Worm (Caenorhabditis elegans) whole organism, L4 larva: Measurements from ENCODE around the gene T27E7.9.

ENCODE experiments used
- Y5F2A.4 ChIP-seq: fragments of 200-800 bp; sonication (Bioruptor generic); optimal IDR thresholded peaks from 2 replicates; lab custom pipeline; 2018; ENCODE audit warnings: mild to moderate bottlenecking, missing genetic modification characterization, missing compliant biosample characterization
- fos-1 ChIP-seq: fragments of 150-350 bp; optimal IDR thresholded peaks from 2 replicates; lab custom pipeline; 2014; ENCODE audit warnings: missing biosample characterization, missing genetic modification characterization
- mdl-1 ChIP-seq, 2 experiments: fragments of 150-350 bp in 1 of 2; sonication (generic microtip) in 1 of 2; optimal IDR thresholded peaks; 2 replicates each; lab custom pipeline; 2014 to 2017; ENCODE audit warnings: missing biosample characterization in 2 of 2, missing genetic modification characterization in 2 of 2
- nhr-25 ChIP-seq: sonication (generic microtip); optimal IDR thresholded peaks from 2 replicates; lab custom pipeline; 2017; ENCODE audit warnings: missing genetic modification characterization, mild to moderate bottlenecking, missing compliant biosample characterization, antibody characterized with exemption, moderate library complexity, borderline replicate concordance; ENCODE audit not compliant: insufficient read depth
- nhr-77 ChIP-seq: fragments of 150-350 bp; optimal IDR thresholded peaks from 2 replicates; lab custom pipeline; 2014; ENCODE audit warnings: missing biosample characterization, missing genetic modification characterization
- saeg-2 ChIP-seq: fragments of 200-800 bp; sonication (Bioruptor generic); IDR thresholded peaks from 2 replicates; pipeline ENCODE4 v1.3.6; 2022; ENCODE audit warnings: missing genetic modification reagents, missing genetic modification characterization, missing compliant biosample characterization
- tra-1 ChIP-seq: fragments of 200-800 bp; sonication (Bioruptor generic); IDR thresholded peaks from 2 replicates; pipeline ENCODE4 v1.3.6; 2022; ENCODE audit warnings: missing genetic modification reagents, missing genetic modification characterization, missing compliant biosample characterization
- ztf-11 ChIP-seq: fragments of 150-350 bp; optimal IDR thresholded peaks from 2 replicates; lab custom pipeline; 2014; ENCODE audit warnings: missing biosample characterization, missing genetic modification characterization

- TF ChIP-seq tra-1 (no peak), fos-1 (tag; lab: Kevin White, UChicago) (no peak), ztf-11 (tag; lab: Kevin White, UChicago) (no peak), saeg-2 (GFP tag; lab: Robert Waterston, UW) (no peak), Y5F2A.4 (no peak), nhr-25 (tag; lab: Kevin White, UChicago) (no peak), nhr-77 (tag; lab: Kevin White, UChicago) (no peak), mdl-1 (tag; optimal IDR thresholded peaks at IDR 0.05; lab: Kevin White, UChicago) (no peak)
These were observed 36.8 kb downstream of the T27E7.9 start, which contains the start of gene Y57G11A.5 for ce11 chrIV:14512405-14512804.
